Worm (Caenorhabditis elegans): ENCODE data around the gene pgp-5.
A peak's percentile ranks its signal among the peaks of the same experiment; 100 is the strongest.

The pgp-5 gene

ce11 chrX:10821160-10821559, 37.9 kb downstream of the pgp-5 start (continued):
- TF ChIP-seq rbr-2 (tag; optimal IDR thresholded peaks at IDR 0.05) = peak; percentile 63
- TF ChIP-seq ctbp-1 (GFP tag; IDR thresholded peaks at IDR 0.05) = peak; percentile 81
- TF ChIP-seq R02D3.7 (tag; optimal IDR thresholded peaks at IDR 0.05) = no peak
- TF ChIP-seq pqm-1 (tag; optimal IDR thresholded peaks at IDR 0.05) = no peak
- TF ChIP-seq mep-1 (tag; optimal IDR thresholded peaks at IDR 0.05) = no peak
- TF ChIP-seq lin-15B (tag; optimal IDR thresholded peaks at IDR 0.05) = no peak
- peak; percentile 90 for TF ChIP-seq lim-7 (GFP tag; IDR thresholded peaks at IDR 0.05)
- TF ChIP-seq attf-4 (tag; optimal IDR thresholded peaks at IDR 0.05) = no peak
- 0 out of 2 replicates have a peak, but pooled peaks have one; percentile 39 for TF ChIP-seq saeg-2 (GFP tag; IDR thresholded peaks at IDR 0.05)
- TF ChIP-seq nhr-77 (tag; optimal IDR thresholded peaks at IDR 0.05) = no peak
- TF ChIP-seq snpc-4 (tag; optimal IDR thresholded peaks at IDR 0.05) = no peak
- TF ChIP-seq ZK546.5 (tag; optimal IDR thresholded peaks at IDR 0.05) = no peak
- 0 out of 2 replicates have a peak, but pooled peaks have one; percentile 53 for TF ChIP-seq daf-19 (GFP tag; conservative IDR thresholded peaks at IDR 0.05)
- TF ChIP-seq Y105C5A.15 (GFP tag; IDR thresholded peaks at IDR 0.05) = no peak
- TF ChIP-seq F44E2.7 (GFP tag; IDR thresholded peaks at IDR 0.05) = peak; percentile 80; the same call in 1 of the 2 replicates
- no peak for TF ChIP-seq lsy-2 (tag; optimal IDR thresholded peaks at IDR 0.05)
- TF ChIP-seq Y48G9A.11 (GFP tag; IDR thresholded peaks at IDR 0.05) = peak; percentile 73

- no peak for TF ChIP-seq hlh-11 (tag; optimal IDR thresholded peaks at IDR 0.05)
- TF ChIP-seq nhr-25 (tag; optimal IDR thresholded peaks at IDR 0.05; ENCODE audit: borderline replicate concordance, insufficient read depth) = no peak
- no peak for TF ChIP-seq dve-1 (tag; optimal IDR thresholded peaks at IDR 0.05; ENCODE audit: insufficient read depth)
These were observed 38.6 kb downstream of the pgp-5 start, which contains the start of gene F31B12.3 for ce11 chrX:10820511-10820910. F31B12.3 (minus strand) TSS chrX:10820611.

DNA sequence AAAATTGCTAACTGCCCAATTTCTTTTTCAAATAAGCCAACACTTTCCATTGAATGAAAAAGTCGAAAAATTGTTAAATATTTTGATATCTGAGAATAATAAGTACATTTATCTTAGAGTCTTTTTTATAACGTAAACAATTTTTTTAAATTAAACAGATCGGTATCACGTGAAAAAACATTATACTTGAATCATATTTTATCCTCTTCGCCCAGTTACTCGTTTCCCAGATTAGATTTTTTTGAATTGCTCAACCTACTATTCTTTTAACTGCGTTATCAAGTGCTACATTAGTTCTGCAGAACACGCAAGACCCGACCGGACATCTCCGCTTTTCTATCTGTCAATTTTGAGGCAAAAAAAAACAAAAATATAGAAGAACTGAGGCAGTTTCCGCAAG, 54.7 kb downstream of the pgp-5 start, which contains the start of gene F31B12.4:
F31B12.4 (plus strand) TSS at position 301 of the 400 bp plus-strand sequence.
- TF ChIP-seq ceh-32 (tag; optimal IDR thresholded peaks at IDR 0.05; ENCODE audit: poor library complexity) (no peak), daf-19 (GFP tag; conservative IDR thresholded peaks at IDR 0.05) (no peak), lin-15B (tag; optimal IDR thresholded peaks at IDR 0.05) (no peak), dmd-6 (GFP tag; IDR thresholded peaks at IDR 0.05) (no peak), Y105C5A.15 (GFP tag; IDR thresholded peaks at IDR 0.05) (no peak), nhr-77 (tag; optimal IDR thresholded peaks at IDR 0.05) (no peak), daf-16 (GFP tag; optimal IDR thresholded peaks at IDR 0.05) (no peak), daf-16 (tag; optimal IDR thresholded peaks at IDR 0.05) (no peak), daf-8 (GFP tag; IDR thresholded peaks at IDR 0.05) (no peak), unc-39 (tag; optimal IDR thresholded peaks at IDR 0.05) (no peak), D1046.2 (GFP tag; IDR thresholded peaks at IDR 0.05) (no peak), spr-1 (tag; optimal IDR thresholded peaks at IDR 0.05) (no peak), spr-3 (GFP tag; optimal IDR thresholded peaks at IDR 0.05) (no peak), F10B5.3 (tag; optimal IDR thresholded peaks at IDR 0.05) (no peak), F37D6.2 (tag; optimal IDR thresholded peaks at IDR 0.05) (no peak), aha-1 (tag) (no peak), ctbp-1 (GFP tag; IDR thresholded peaks at IDR 0.05) (no peak), cey-2 (tag; optimal IDR thresholded peaks at IDR 0.05; ENCODE audit: borderline replicate concordance, insufficient read depth) (no peak)

Measured in whole organism, L4 larva.